Fruit fly (Drosophila melanogaster): ENCODE results near the gene CG13067.

The CG13067 gene

dm6 chr3L:16268106-16268733, 2.9 kb upstream of the CG13067 start, which contains the start of gene CG4950:
CG4950 (minus strand) TSS chr3L:16268156.
- no peak for TF ChIP-seq CG17801 (GFP tag; optimal IDR thresholded peaks at IDR 0.05; ENCODE audit: partially characterized antibody)

dm6 chr3L:16269092-16269491, 2.0 kb upstream of the CG13067 start, which contains the start of gene CG13068:
CG13068 (plus strand) TSS chr3L:16269392.
- TF ChIP-seq CG17801 (GFP tag; optimal IDR thresholded peaks at IDR 0.05; ENCODE audit: partially characterized antibody) = no peak

dm6 chr3L:16272338-16272959, 1.4 kb downstream of the CG13067 start, which contains the start of gene CG13066:
CG13066 (plus strand) TSS chr3L:16272909.
- TF ChIP-seq CG17801 (GFP tag; optimal IDR thresholded peaks at IDR 0.05; ENCODE audit: partially characterized antibody) = no peak

DNA sequence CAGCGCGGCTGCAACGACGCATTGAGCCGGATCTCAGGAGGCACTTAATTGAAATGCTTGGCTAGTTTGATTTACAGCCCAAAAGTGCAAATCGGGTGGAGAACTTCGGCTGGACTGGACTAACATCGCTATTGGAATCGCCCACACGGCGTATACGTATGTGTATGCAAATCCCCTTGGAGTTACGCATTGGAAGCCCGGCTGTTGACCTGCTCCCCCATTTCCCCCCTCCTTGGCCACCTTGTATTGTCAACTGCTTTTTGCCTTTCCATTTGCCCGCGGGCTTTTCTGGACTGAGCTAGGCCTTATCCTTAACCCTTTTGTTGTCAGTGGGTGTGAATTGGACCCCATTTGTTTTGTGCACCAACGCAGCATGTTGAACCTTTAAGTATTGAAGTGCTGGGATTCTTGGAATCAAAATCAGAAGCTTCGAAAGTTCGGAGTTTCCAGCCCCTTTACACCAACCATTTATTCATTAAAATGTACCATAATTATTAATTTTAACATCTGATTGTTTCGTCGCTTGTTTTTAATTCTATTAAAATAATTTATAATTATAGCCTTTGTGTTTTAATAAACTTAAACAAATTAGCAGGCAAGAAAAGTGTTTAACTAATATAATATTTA, 4.4 kb downstream of the CG13067 start:
- no peak for TF ChIP-seq CG17801 (GFP tag; optimal IDR thresholded peaks at IDR 0.05; ENCODE audit: partially characterized antibody)

DNA sequence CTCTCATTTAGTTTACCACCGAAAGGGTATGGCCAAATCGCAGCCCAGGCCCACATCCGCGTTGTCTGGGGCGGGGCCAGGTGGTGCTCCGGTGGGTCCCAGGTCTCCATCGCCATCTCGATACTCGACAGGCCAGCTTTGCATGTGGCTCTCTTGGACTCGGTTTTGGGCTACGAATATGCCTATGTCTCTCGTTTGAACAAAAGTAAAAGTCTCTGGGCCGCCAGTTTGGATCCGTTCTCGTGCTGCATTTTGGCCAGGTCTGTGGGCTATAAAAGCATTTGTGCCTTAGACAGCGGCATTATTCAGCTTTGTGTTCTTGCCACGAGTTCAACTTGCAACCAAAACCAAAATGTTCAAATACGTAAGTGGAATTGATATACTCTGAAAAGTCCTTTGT, 6.1 kb downstream of the CG13067 start, which contains the start of gene CG13065:
Gene CG13065, plus strand, starts transcription at position 301 of the 400 bp plus-strand sequence.
- no peak for TF ChIP-seq CG17801 (GFP tag; optimal IDR thresholded peaks at IDR 0.05; ENCODE audit: partially characterized antibody)

DNA sequence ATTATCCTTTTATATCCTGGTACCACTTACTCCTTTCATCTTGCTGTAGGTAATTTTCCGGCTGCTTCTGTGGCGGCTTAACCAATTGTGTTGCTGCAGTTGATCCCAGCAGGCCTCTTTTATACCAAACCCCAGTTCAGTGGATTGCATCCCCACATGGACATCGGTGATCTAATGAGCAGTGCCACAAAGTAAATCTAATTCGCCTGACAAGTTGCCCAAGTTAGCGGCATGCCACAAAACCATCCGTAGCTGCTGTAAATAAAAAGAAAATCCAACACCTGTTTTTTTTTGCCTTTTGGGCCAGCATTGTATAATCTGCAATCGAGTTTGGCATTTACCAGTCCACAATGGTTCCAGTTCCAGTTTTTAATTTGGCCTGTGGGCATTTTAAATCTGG, 8.1 kb downstream of the CG13067 start, which contains the start of gene CG13050:
Gene CG13050, minus strand, starts transcription at position 101 of the 400 bp plus-strand sequence.
- no peak for TF ChIP-seq CG17801 (GFP tag; optimal IDR thresholded peaks at IDR 0.05; ENCODE audit: partially characterized antibody)

dm6 chr3L:16279987-16280454, 8.9 kb downstream of the CG13067 start, which contains the start of gene CG13064:
CG13064 (plus strand) TSS chr3L:16280404.
- no peak for TF ChIP-seq CG17801 (GFP tag; optimal IDR thresholded peaks at IDR 0.05; ENCODE audit: partially characterized antibody)

- no peak for TF ChIP-seq CG17801 (GFP tag; optimal IDR thresholded peaks at IDR 0.05; ENCODE audit: partially characterized antibody)
Observed at dm6 chr3L:16281880-16282556, 10.9 kb downstream of the CG13067 start, which contains the start of gene CG13049. CG13049 (minus strand) TSS chr3L:16281930.

dm6 chr3L:16283821-16284220, 12.7 kb downstream of the CG13067 start, which contains the start of gene CG13048:
CG13048 (minus strand) TSS chr3L:16283921.
- TF ChIP-seq CG17801 (GFP tag; optimal IDR thresholded peaks at IDR 0.05; ENCODE audit: partially characterized antibody) = no peak

- no peak for TF ChIP-seq CG17801 (GFP tag; optimal IDR thresholded peaks at IDR 0.05; ENCODE audit: partially characterized antibody)
Observed at dm6 chr3L:16285346-16285911, 14.3 kb downstream of the CG13067 start, which contains the start of gene CG13047. CG13047 (minus strand) TSS chr3L:16285396.

- TF ChIP-seq CG17801 (GFP tag; optimal IDR thresholded peaks at IDR 0.05; ENCODE audit: partially characterized antibody) = no peak
Observed at dm6 chr3L:16286258-16286657, 15.2 kb downstream of the CG13067 start.

DNA sequence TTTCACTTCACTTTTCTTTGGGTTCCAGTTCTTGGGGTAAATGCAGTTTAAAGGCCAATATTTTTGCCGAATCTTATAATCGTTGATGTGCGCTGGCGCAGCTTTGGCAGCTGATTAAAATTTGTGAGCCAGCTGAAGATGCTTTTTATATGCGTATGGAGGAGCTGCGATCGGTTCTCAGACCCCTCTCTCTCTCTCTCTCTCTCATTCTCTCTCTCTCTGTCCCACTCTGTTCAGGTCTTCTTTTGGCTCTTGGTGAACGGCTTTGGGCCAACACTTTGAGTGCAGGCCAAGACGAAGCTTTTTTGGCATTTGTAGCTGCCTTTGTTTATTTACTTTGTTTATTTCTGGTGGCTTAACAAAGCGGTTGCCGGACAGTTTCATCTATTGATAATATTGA, 17.2 kb downstream of the CG13067 start, which contains the start of gene CG13046:
Gene CG13046, minus strand, starts transcription at position 101 of the 400 bp plus-strand sequence.
- no peak for TF ChIP-seq CG17801 (GFP tag; optimal IDR thresholded peaks at IDR 0.05; ENCODE audit: partially characterized antibody)

- TF ChIP-seq CG17801 (GFP tag; optimal IDR thresholded peaks at IDR 0.05; ENCODE audit: partially characterized antibody) = no peak
Observed at dm6 chr3L:16289067-16289466, 18.0 kb downstream of the CG13067 start.

dm6 chr3L:16290850-16291249, 19.8 kb downstream of the CG13067 start, which contains the start of gene CG13045:
CG13045 (minus strand) TSS chr3L:16290950.
- no peak for TF ChIP-seq CG17801 (GFP tag; optimal IDR thresholded peaks at IDR 0.05; ENCODE audit: partially characterized antibody)
